Worm (Caenorhabditis elegans): ENCODE measurements around the gene T10C6.6.

- TF ChIP-seq flt-1 (GFP tag; IDR thresholded peaks at IDR 0.05) (no peak), tab-1 (GFP tag; IDR thresholded peaks at IDR 0.05) (no peak), med-1 (GFP tag; optimal IDR thresholded peaks at IDR 0.05; ENCODE audit: insufficient read depth) (no peak), ref-1 (GFP tag; conservative IDR thresholded peaks at IDR 0.05) (no peak), T22C8.4 (GFP tag; IDR thresholded peaks at IDR 0.05) (no peak)
Measured at ce11 chrV:16045837-16046236, 21.7 kb downstream of the T10C6.6 start, which contains the start of gene T10C6.15.

All from whole organism, midembryonic.